Worm (Caenorhabditis elegans) whole organism, late embryonic: ENCODE results near the gene C45B11.9.

Source experiments
- C08G9.2 ChIP-seq: sonication (generic microtip); optimal IDR thresholded peaks from 2 replicates; lab custom pipeline; 2016; ENCODE audit warnings: mild to moderate bottlenecking, missing genetic modification characterization, moderate library complexity, missing compliant biosample characterization
- C38D4.7 ChIP-seq: fragments of 200-800 bp; sonication (Bioruptor generic); optimal IDR thresholded peaks from 2 replicates; lab custom pipeline; 2018; ENCODE audit warnings: mild to moderate bottlenecking, missing genetic modification characterization, moderate library complexity, missing compliant biosample characterization
- F13H6.1 ChIP-seq: sonication (generic microtip); optimal IDR thresholded peaks from 2 replicates; lab custom pipeline; 2016; ENCODE audit warnings: missing genetic modification characterization, missing compliant biosample characterization
- K09A11.1 ChIP-seq: sonication (generic microtip); optimal IDR thresholded peaks from 2 replicates; lab custom pipeline; 2017; ENCODE audit warnings: antibody characterized with exemption, mild to moderate bottlenecking, missing genetic modification characterization, missing compliant biosample characterization; ENCODE audit not compliant: insufficient read depth
- ahr-1 ChIP-seq: sonication (generic microtip); optimal IDR thresholded peaks from 2 replicates; lab custom pipeline; 2016; ENCODE audit warnings: missing genetic modification characterization, missing compliant biosample characterization
- ama-1 ChIP-seq: fragments of 150-350 bp; optimal IDR thresholded peaks from 2 replicates; lab custom pipeline; 2014
- ceh-19 ChIP-seq: fragments of 200-800 bp; sonication (Bioruptor generic); optimal IDR thresholded peaks from 2 replicates; lab custom pipeline; 2018; ENCODE audit warnings: mild to moderate bottlenecking, missing genetic modification characterization, missing compliant biosample characterization
- ceh-24 ChIP-seq: sonication (generic microtip); optimal IDR thresholded peaks from 2 replicates; lab custom pipeline; 2016; ENCODE audit warnings: mild to moderate bottlenecking, missing genetic modification characterization, missing compliant biosample characterization
- ceh-31 ChIP-seq: sonication (generic microtip); optimal IDR thresholded peaks from 2 replicates; lab custom pipeline; 2016; ENCODE audit warnings: missing genetic modification characterization, missing compliant biosample characterization
- ceh-45 ChIP-seq: fragments of 200-800 bp; sonication (Bioruptor generic); IDR thresholded peaks from 2 replicates; pipeline ENCODE4 v1.3.6; 2022; ENCODE audit warnings: missing genetic modification reagents, missing genetic modification characterization, missing compliant biosample characterization
- ceh-9 ChIP-seq: sonication (generic microtip); optimal IDR thresholded peaks from 2 replicates; lab custom pipeline; 2016; ENCODE audit warnings: mild to moderate bottlenecking, missing genetic modification characterization, inconsistent platforms, missing compliant biosample characterization
- dmd-4 ChIP-seq: sonication (generic microtip); optimal IDR thresholded peaks from 2 replicates; lab custom pipeline; 2016; ENCODE audit warnings: borderline replicate concordance, missing genetic modification characterization, missing compliant biosample characterization
- dve-1 ChIP-seq: sonication (generic microtip); optimal IDR thresholded peaks from 2 replicates; lab custom pipeline; 2017; ENCODE audit warnings: antibody characterized with exemption, mild to moderate bottlenecking, missing genetic modification characterization, missing compliant biosample characterization
- elt-2 ChIP-seq: sonication (generic microtip); optimal IDR thresholded peaks from 2 replicates; lab custom pipeline; 2016; ENCODE audit warnings: missing genetic modification reagents, missing genetic modification characterization, missing compliant biosample characterization
- elt-4 ChIP-seq: sonication (generic microtip); optimal IDR thresholded peaks from 2 replicates; lab custom pipeline; 2016; ENCODE audit warnings: missing genetic modification characterization, missing compliant biosample characterization
- eyg-1 ChIP-seq: sonication (generic microtip); optimal IDR thresholded peaks from 2 replicates; lab custom pipeline; 2016; ENCODE audit warnings: missing genotype, missing genetic modification characterization, missing compliant biosample characterization
- fkh-10 ChIP-seq: fragments of 150-350 bp; optimal IDR thresholded peaks from 2 replicates; lab custom pipeline; 2014; ENCODE audit warnings: missing biosample characterization, missing genetic modification reagents, missing genetic modification characterization
- fkh-6 ChIP-seq: sonication (generic microtip); optimal IDR thresholded peaks from 2 replicates; lab custom pipeline; 2016; ENCODE audit warnings: missing genetic modification characterization, missing compliant biosample characterization
- hlh-30 ChIP-seq: sonication (generic microtip); optimal IDR thresholded peaks from 2 replicates; lab custom pipeline; 2017; ENCODE audit warnings: antibody characterized with exemption, missing genetic modification characterization, missing compliant biosample characterization; ENCODE audit not compliant: insufficient read depth
- hlh-6 ChIP-seq: sonication (generic microtip); optimal IDR thresholded peaks from 2 replicates; lab custom pipeline; 2016; ENCODE audit warnings: missing genotype, missing genetic modification characterization, missing compliant biosample characterization
- hlh-8 ChIP-seq: sonication (generic microtip); optimal IDR thresholded peaks from 2 replicates; lab custom pipeline; 2016; ENCODE audit warnings: missing genotype, missing genetic modification characterization, missing compliant biosample characterization
- lim-6 ChIP-seq: sonication (generic microtip); optimal IDR thresholded peaks from 2 replicates; lab custom pipeline; 2016; ENCODE audit warnings: missing genetic modification characterization, missing compliant biosample characterization
- lin-11 ChIP-seq: fragments of 200-800 bp; sonication (Bioruptor generic); optimal IDR thresholded peaks from 2 replicates; lab custom pipeline; 2018; ENCODE audit warnings: mild to moderate bottlenecking, missing genetic modification characterization, missing compliant biosample characterization
- nfya-1 ChIP-seq: sonication (generic microtip); optimal IDR thresholded peaks from 2 replicates; lab custom pipeline; 2017; ENCODE audit warnings: missing genetic modification characterization, mild to moderate bottlenecking, missing compliant biosample characterization, antibody characterized with exemption, moderate library complexity
- nhr-232 ChIP-seq: sonication (generic microtip); optimal IDR thresholded peaks from 2 replicates; lab custom pipeline; 2016; ENCODE audit warnings: missing genetic modification characterization, missing compliant biosample characterization
- pag-3 ChIP-seq: sonication (generic microtip); optimal IDR thresholded peaks from 2 replicates; lab custom pipeline; 2016; ENCODE audit warnings: missing compliant biosample characterization, missing genetic modification characterization, borderline replicate concordance
- pat-9 ChIP-seq: fragments of 200-800 bp; sonication (Bioruptor generic); optimal IDR thresholded peaks from 2 replicates; lab custom pipeline; 2018; ENCODE audit warnings: mild to moderate bottlenecking, missing genetic modification characterization, moderate library complexity, missing compliant biosample characterization
- pax-1 ChIP-seq: fragments of 150-350 bp; optimal IDR thresholded peaks from 2 replicates; lab custom pipeline; 2014; ENCODE audit warnings: missing biosample characterization, missing genetic modification characterization
- pqm-1 ChIP-seq: sonication (generic microtip); optimal IDR thresholded peaks from 2 replicates; lab custom pipeline; 2016; ENCODE audit warnings: missing genetic modification characterization, missing compliant biosample characterization
- ref-2 ChIP-seq: sonication (generic microtip); optimal IDR thresholded peaks from 2 replicates; lab custom pipeline; 2016; ENCODE audit warnings: missing genetic modification characterization, missing compliant biosample characterization
- sdc-2 ChIP-seq: sonication (generic microtip); optimal IDR thresholded peaks from 2 replicates; lab custom pipeline; 2016; ENCODE audit warnings: missing genotype, missing genetic modification characterization, missing compliant biosample characterization
- sox-4 ChIP-seq: sonication (generic microtip); optimal IDR thresholded peaks from 2 replicates; lab custom pipeline; 2017; ENCODE audit warnings: mild to moderate bottlenecking, missing genetic modification characterization, inconsistent platforms, missing compliant biosample characterization
- syd-9 ChIP-seq: sonication (generic microtip); optimal IDR thresholded peaks from 2 replicates; lab custom pipeline; 2016; ENCODE audit warnings: mild to moderate bottlenecking, missing genetic modification characterization, moderate library complexity, missing compliant biosample characterization
- tbx-2 ChIP-seq: sonication (generic microtip); optimal IDR thresholded peaks from 2 replicates; lab custom pipeline; 2016; ENCODE audit warnings: missing genetic modification characterization, missing compliant biosample characterization
- tbx-7 ChIP-seq: sonication (generic microtip); optimal IDR thresholded peaks from 2 replicates; lab custom pipeline; 2016; ENCODE audit warnings: missing genotype, missing genetic modification characterization, missing compliant biosample characterization
- unc-3 ChIP-seq, 2 experiments: fragments of 200-800 bp in 1 of 2; sonication (Bioruptor generic) in 1 of 2; sonication (generic microtip) in 1 of 2; conservative IDR thresholded peaks in 1 of 2; optimal IDR thresholded peaks in 1 of 2; 2 replicates each; pipeline versions ENCODE4 v1.3.6 to Lab custom; 2016 to 2022; ENCODE audit warnings: missing compliant biosample characterization in 2 of 2, missing genetic modification characterization in 2 of 2, missing genetic modification reagents in 1 of 2
- ztf-16 ChIP-seq: sonication (generic microtip); optimal IDR thresholded peaks from 2 replicates; lab custom pipeline; 2017; ENCODE audit warnings: missing genetic modification characterization, missing compliant biosample characterization

The C45B11.9 gene

DNA sequence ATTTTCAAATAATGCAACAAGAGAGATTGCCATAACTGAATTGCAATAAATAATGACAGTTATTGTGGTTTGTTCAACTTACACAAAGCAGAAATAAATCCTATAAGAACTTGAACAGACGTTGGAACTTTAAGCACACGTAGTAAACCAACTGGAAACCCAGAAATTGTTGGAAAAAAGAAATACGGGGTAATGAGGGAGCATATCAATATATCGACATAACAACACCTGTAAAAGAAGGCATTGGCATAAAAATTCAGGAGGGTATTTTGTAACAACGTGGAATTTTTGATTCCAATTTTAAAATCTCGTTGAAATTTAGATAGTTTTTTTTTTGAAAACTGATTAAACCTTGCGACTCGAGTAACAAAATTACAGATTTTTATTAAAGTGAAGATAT lies 16.4 kb downstream of the C45B11.9 start:
- TF ChIP-seq hlh-8, result no peak
- TF ChIP-seq dmd-4 (tag; lab: Kevin White, UChicago), result no peak
- no peak for TF ChIP-seq hlh-30 (tag; lab: Kevin White, UChicago)
- TF ChIP-seq unc-3 (GFP tag; conservative IDR thresholded peaks at IDR 0.05; lab: Robert Waterston, UW), result no peak
- no peak for TF ChIP-seq unc-3 (tag; optimal IDR thresholded peaks at IDR 0.05; lab: Kevin White, UChicago)
- TF ChIP-seq fkh-10 (GFP tag; lab: Kevin White, UChicago), result no peak
- no peak for TF ChIP-seq sox-4 (tag; lab: Kevin White, UChicago)
- no peak for TF ChIP-seq ama-1 (lab: Kevin White, UChicago)
- no peak for TF ChIP-seq elt-2 (tag; lab: Kevin White, UChicago)
- TF ChIP-seq F13H6.1 (tag; lab: Kevin White, UChicago), result no peak
- TF ChIP-seq K09A11.1 (tag; lab: Kevin White, UChicago), result no peak
- TF ChIP-seq elt-4 (tag; lab: Kevin White, UChicago), result no peak
- TF ChIP-seq syd-9 (tag; lab: Kevin White, UChicago), result no peak
- TF ChIP-seq nhr-232 (tag; lab: Kevin White, UChicago), result no peak
- TF ChIP-seq pax-1, result no peak
- no peak for TF ChIP-seq ceh-24 (tag; lab: Kevin White, UChicago)
- TF ChIP-seq, all 69 proteins: peak for 0

- TF ChIP-seq ceh-31 (tag; lab: Kevin White, UChicago) (no peak), tbx-7 (tag; lab: Kevin White, UChicago) (no peak), sdc-2 (no peak), C08G9.2 (tag; lab: Kevin White, UChicago) (no peak), elt-4 (tag; lab: Kevin White, UChicago) (no peak), C38D4.7 (GFP tag; lab: Kevin White, UChicago) (no peak), pat-9 (no peak), fkh-6 (tag; lab: Kevin White, UChicago) (no peak), ahr-1 (tag; lab: Kevin White, UChicago) (no peak), hlh-6 (no peak), lin-11 (tag; lab: Kevin White, UChicago) (no peak)
Measured at ce11 chrV:11057043-11057442, 16.9 kb downstream of the C45B11.9 start, which contains the start of gene srh-75. srh-75 (minus strand) TSS chrV:11057143.

ce11 chrV:11059180-11059579 lies 19.1 kb downstream of the C45B11.9 start, which contains the start of gene T04C12.1:
T04C12.1 (minus strand) TSS chrV:11059269.
- TF ChIP-seq elt-2 (tag; lab: Kevin White, UChicago) (peak; percentile 45), ceh-31 (tag; lab: Kevin White, UChicago) (no peak)

DNA sequence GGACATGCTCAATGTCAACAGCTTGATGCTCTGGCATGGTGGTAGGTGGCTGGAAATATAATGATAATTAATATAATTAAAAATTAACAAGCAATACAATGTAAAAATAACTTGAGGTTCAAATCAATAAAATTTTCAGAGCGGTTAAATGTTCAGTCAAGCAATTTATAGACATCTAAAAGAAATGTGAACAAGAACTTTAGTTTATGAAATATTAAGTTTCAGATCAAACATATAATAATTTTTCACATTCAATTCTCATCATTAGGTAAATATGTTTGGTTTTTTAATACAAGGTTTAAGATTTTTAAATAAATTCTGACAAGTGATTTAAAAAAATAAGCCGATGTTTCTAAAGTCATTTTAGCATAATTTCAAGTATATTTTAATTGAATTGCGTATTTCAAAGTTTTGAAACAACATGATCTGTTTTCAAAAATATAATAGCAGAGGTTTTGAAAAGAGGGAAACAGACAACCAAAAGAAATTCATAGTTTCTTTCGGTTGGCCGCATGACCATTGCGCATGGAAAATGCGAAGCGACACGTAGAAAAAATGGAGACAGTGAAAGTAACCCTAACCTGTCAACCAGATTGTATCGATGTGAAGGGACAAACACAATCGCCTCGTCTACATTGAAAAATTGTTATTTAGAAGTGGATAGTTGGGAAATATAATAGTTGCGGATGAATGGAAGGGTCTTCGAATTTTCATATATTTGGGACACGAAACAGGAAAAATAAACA lies 20.3 kb downstream of the C45B11.9 start, which contains the start of gene T04C12.11:
T04C12.11 (minus strand) TSS at position 51 of the 746 bp plus-strand sequence.
- TF ChIP-seq eyg-1, result no peak
- TF ChIP-seq pax-1, result no peak
- no peak for TF ChIP-seq ref-2 (tag; lab: Kevin White, UChicago)
- TF ChIP-seq dve-1, result no peak
- no peak for TF ChIP-seq F13H6.1 (tag; lab: Kevin White, UChicago)
- no peak for TF ChIP-seq nhr-232 (tag; lab: Kevin White, UChicago)
- TF ChIP-seq hlh-8, result no peak
- TF ChIP-seq pag-3, result no peak
- TF ChIP-seq lim-6 (tag; lab: Kevin White, UChicago), result no peak
- no peak for TF ChIP-seq nfya-1 (tag; lab: Kevin White, UChicago)
- TF ChIP-seq tbx-2, result no peak
- no peak for TF ChIP-seq ztf-16 (tag; lab: Kevin White, UChicago)
- TF ChIP-seq ceh-45, result no peak
- TF ChIP-seq elt-2 (tag; lab: Kevin White, UChicago), result no peak
- no peak for TF ChIP-seq ahr-1 (tag; lab: Kevin White, UChicago)
- no peak for TF ChIP-seq ceh-19 (GFP tag; lab: Kevin White, UChicago)
- no peak for TF ChIP-seq pqm-1 (tag; lab: Kevin White, UChicago)
- TF ChIP-seq ceh-9 (tag; lab: Kevin White, UChicago), result no peak
